Fruit fly (Drosophila melanogaster): Measurements from ENCODE around the gene CG43094.

DNA sequence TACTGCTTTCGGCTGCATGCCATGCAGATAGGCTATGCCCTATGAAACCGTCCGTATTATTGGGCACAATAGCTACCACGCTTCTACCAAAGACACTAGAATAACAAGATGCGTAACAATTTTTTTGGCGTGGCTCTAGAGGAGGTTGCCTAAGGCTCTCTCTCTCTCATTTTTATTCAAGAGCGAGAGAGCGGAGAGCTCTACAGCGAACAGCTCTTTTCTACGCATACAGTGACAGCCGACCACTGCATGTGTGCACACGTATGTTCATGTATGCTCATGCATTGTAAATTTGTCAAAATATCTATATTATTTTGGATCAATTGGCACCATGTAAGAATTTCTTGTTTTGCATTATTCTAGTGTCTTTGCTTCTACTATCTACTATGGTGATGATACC is 37.8 kb downstream of the CG43094 start:
- TF ChIP-seq CG8478 (optimal IDR thresholded peaks at IDR 0.05) (no peak), CTCF (optimal IDR thresholded peaks at IDR 0.05) (no peak)
